Worm (Caenorhabditis elegans) whole organism, L4 larva: Measurements from ENCODE around the gene fbxb-112.

ENCODE experiments used
- F26F4.8 ChIP-seq: fragments of 200-800 bp; sonication (Bioruptor generic); conservative IDR thresholded peaks from 2 replicates; pipeline ENCODE4 v1.3.6; 2022; ENCODE audit warnings: missing genetic modification characterization, missing compliant biosample characterization
- F37D6.2 ChIP-seq: sonication (generic microtip); optimal IDR thresholded peaks from 2 replicates; lab custom pipeline; 2016; ENCODE audit warnings: mild to moderate bottlenecking, missing genetic modification characterization, missing compliant biosample characterization
- F44E2.7 ChIP-seq: fragments of 200-800 bp; sonication (Bioruptor generic); IDR thresholded peaks from 2 replicates; pipeline ENCODE4 v2.1.2; 2022; ENCODE audit warnings: missing genetic modification characterization, missing compliant biosample characterization
- F49E8.2 ChIP-seq: sonication (generic microtip); optimal IDR thresholded peaks from 2 replicates; lab custom pipeline; 2016; ENCODE audit warnings: missing compliant biosample characterization, mild to moderate bottlenecking, missing genetic modification characterization, borderline replicate concordance
- R02D3.7 ChIP-seq: fragments of 150-350 bp; sonication (generic microtip); optimal IDR thresholded peaks from 3 replicates; lab custom pipeline; 2014; ENCODE audit warnings: missing biosample characterization, missing genetic modification characterization
- T20F7.1 ChIP-seq: fragments of 200-800 bp; sonication (Bioruptor generic); optimal IDR thresholded peaks from 2 replicates; lab custom pipeline; 2018; ENCODE audit warnings: mild to moderate bottlenecking, missing genetic modification characterization, missing compliant biosample characterization
- Y105C5A.15 ChIP-seq: fragments of 200-800 bp; sonication (Bioruptor generic); IDR thresholded peaks from 2 replicates; pipeline ENCODE4 v1.3.6; 2022; ENCODE audit warnings: missing genetic modification characterization, missing compliant biosample characterization
- aha-1 ChIP-seq: fragments of 150-350 bp; peaks from one replicate; lab custom pipeline; 2014; ENCODE audit warnings: missing biosample characterization, missing genetic modification characterization
- aly-2 ChIP-seq: sonication (generic microtip); optimal IDR thresholded peaks from 2 replicates; lab custom pipeline; 2018; ENCODE audit warnings: missing biosample characterization, missing genetic modification characterization
- ama-1 ChIP-seq: fragments of 150-350 bp; optimal IDR thresholded peaks from 2 replicates; lab custom pipeline; 2014; ENCODE audit warnings: inconsistent platforms, mixed read lengths
- arid-1 ChIP-seq: fragments of 200-800 bp; sonication (Bioruptor generic); conservative IDR thresholded peaks from 2 replicates; pipeline ENCODE4 v1.3.6; 2022; ENCODE audit warnings: missing genetic modification reagents, missing genetic modification characterization, missing compliant biosample characterization
- attf-4 ChIP-seq: sonication (generic microtip); optimal IDR thresholded peaks from 3 replicates; lab custom pipeline; 2017; ENCODE audit warnings: missing biosample characterization, missing genetic modification characterization
- ceh-20 ChIP-seq: fragments of 200-800 bp; sonication (Bioruptor generic); IDR thresholded peaks from 2 replicates; pipeline ENCODE4 v1.3.6; 2022; ENCODE audit warnings: missing genetic modification reagents, missing genetic modification characterization, missing compliant biosample characterization
- ceh-28 ChIP-seq: fragments of 150-350 bp; optimal IDR thresholded peaks from 2 replicates; lab custom pipeline; 2014; ENCODE audit warnings: missing biosample characterization, missing genetic modification reagents, missing genetic modification characterization
- ceh-62 ChIP-seq: sonication (generic microtip); optimal IDR thresholded peaks from 2 replicates; lab custom pipeline; 2017; ENCODE audit warnings: missing biosample characterization, missing genetic modification characterization
- ceh-82 ChIP-seq: sonication (generic microtip); optimal IDR thresholded peaks from 2 replicates; lab custom pipeline; 2017; ENCODE audit warnings: missing biosample characterization, missing genetic modification characterization
- ctbp-1 ChIP-seq: fragments of 200-800 bp; sonication (Bioruptor generic); IDR thresholded peaks from 2 replicates; pipeline ENCODE4 v1.3.6; 2022; ENCODE audit warnings: missing genetic modification reagents, missing genetic modification characterization, missing compliant biosample characterization
- daf-19 ChIP-seq: fragments of 200-800 bp; sonication (Bioruptor generic); conservative IDR thresholded peaks from 2 replicates; pipeline ENCODE4 v1.3.6; 2022; ENCODE audit warnings: missing genetic modification characterization, missing compliant biosample characterization
- dmd-6 ChIP-seq: fragments of 200-800 bp; sonication (Bioruptor generic); IDR thresholded peaks from 2 replicates; pipeline ENCODE4 v1.3.6; 2022; ENCODE audit warnings: missing genetic modification reagents, missing genetic modification characterization, missing compliant biosample characterization
- dmd-9 ChIP-seq: fragments of 200-800 bp; sonication (Bioruptor generic); IDR thresholded peaks from 2 replicates; pipeline ENCODE4 v1.3.6; 2022; ENCODE audit warnings: missing genetic modification reagents, missing genetic modification characterization, missing compliant biosample characterization
- dpl-1 ChIP-seq: fragments of 150-350 bp; optimal IDR thresholded peaks from 2 replicates; lab custom pipeline; 2014; ENCODE audit warnings: missing biosample characterization, missing genetic modification reagents, missing genetic modification characterization
- dve-1 ChIP-seq: sonication (generic microtip); optimal IDR thresholded peaks from 2 replicates; lab custom pipeline; 2017; ENCODE audit warnings: antibody characterized with exemption, mild to moderate bottlenecking, missing genetic modification characterization, missing compliant biosample characterization; ENCODE audit not compliant: insufficient read depth
- fkh-10 ChIP-seq: fragments of 150-350 bp; optimal IDR thresholded peaks from 2 replicates; lab custom pipeline; 2014; ENCODE audit warnings: missing biosample characterization, missing genetic modification reagents, missing genetic modification characterization
- gei-8 ChIP-seq: fragments of 200-800 bp; sonication (Bioruptor generic); optimal IDR thresholded peaks from 2 replicates; lab custom pipeline; 2018; ENCODE audit warnings: mild to moderate bottlenecking, missing genetic modification characterization, missing compliant biosample characterization
- hmg-1.1 ChIP-seq: fragments of 200-800 bp; sonication (Bioruptor generic); IDR thresholded peaks from 2 replicates; pipeline ENCODE4 v1.3.6; 2022; ENCODE audit warnings: missing genetic modification reagents, missing genetic modification characterization, missing compliant biosample characterization
- lin-1 ChIP-seq: fragments of 200-800 bp; sonication (Bioruptor generic); IDR thresholded peaks from 2 replicates; pipeline ENCODE4 v1.3.6; 2022; ENCODE audit warnings: missing genetic modification reagents, missing genetic modification characterization, missing compliant biosample characterization
- lin-13 ChIP-seq: fragments of 150-350 bp; optimal IDR thresholded peaks from 2 replicates; lab custom pipeline; 2014; ENCODE audit warnings: missing biosample characterization, missing genetic modification reagents, missing genetic modification characterization
- lin-29 ChIP-seq: fragments of 200-800 bp; sonication (Bioruptor generic); IDR thresholded peaks from 2 replicates; pipeline ENCODE4 v1.3.6; 2022; ENCODE audit warnings: missing genetic modification reagents, missing genetic modification characterization, missing compliant biosample characterization
- lin-38 ChIP-seq: fragments of 200-800 bp; sonication (Bioruptor generic); IDR thresholded peaks from 2 replicates; pipeline ENCODE4 v1.3.6; 2022; ENCODE audit warnings: missing genetic modification reagents, missing genetic modification characterization, missing compliant biosample characterization
- lin-39 ChIP-seq: fragments of 150-350 bp; optimal IDR thresholded peaks from 2 replicates; lab custom pipeline; 2014; ENCODE audit warnings: missing biosample characterization, missing genetic modification reagents, missing genetic modification characterization
- lir-3 ChIP-seq: sonication (generic microtip); optimal IDR thresholded peaks from 2 replicates; lab custom pipeline; 2016; ENCODE audit warnings: mild to moderate bottlenecking, missing genetic modification characterization, missing compliant biosample characterization
- lsy-2 ChIP-seq, 2 experiments: fragments of 150-350 bp in 1 of 2; sonication (generic microtip) in 1 of 2; optimal IDR thresholded peaks; 2 replicates each; lab custom pipeline; 2014 to 2017; ENCODE audit warnings: missing biosample characterization in 2 of 2, missing genetic modification characterization in 2 of 2
- madf-5 ChIP-seq, 2 experiments: fragments of 200-800 bp; sonication (Bioruptor generic); IDR thresholded peaks; 2 replicates each; pipeline ENCODE4 v1.3.6; 2022; ENCODE audit warnings: missing compliant biosample characterization in 2 of 2, missing genetic modification characterization in 2 of 2
- mep-1 ChIP-seq: fragments of 150-350 bp; sonication (generic microtip); optimal IDR thresholded peaks from 3 replicates; lab custom pipeline; 2014; ENCODE audit warnings: missing biosample characterization, missing genetic modification characterization
- mes-2 ChIP-seq: sonication (generic microtip); optimal IDR thresholded peaks from 2 replicates; lab custom pipeline; 2016; ENCODE audit warnings: missing genotype, mild to moderate bottlenecking, missing genetic modification characterization, missing compliant biosample characterization; ENCODE audit not compliant: poor library complexity, severe bottlenecking
- mxl-3 ChIP-seq: fragments of 200-800 bp; sonication (Bioruptor generic); optimal IDR thresholded peaks from 2 replicates; lab custom pipeline; 2018; ENCODE audit warnings: mild to moderate bottlenecking, missing genetic modification characterization, missing compliant biosample characterization
- nhr-10 ChIP-seq: fragments of 150-350 bp; optimal IDR thresholded peaks from 2 replicates; lab custom pipeline; 2014; ENCODE audit warnings: missing biosample characterization, missing genetic modification characterization
- nhr-237 ChIP-seq: sonication (generic microtip); optimal IDR thresholded peaks from 2 replicates; lab custom pipeline; 2017; ENCODE audit warnings: missing biosample characterization, missing genetic modification characterization
- nhr-41 ChIP-seq: fragments of 200-800 bp; sonication (Bioruptor generic); IDR thresholded peaks from 2 replicates; pipeline ENCODE4 v1.3.6; 2022; ENCODE audit warnings: missing genetic modification reagents, missing genetic modification characterization, missing compliant biosample characterization
- nhr-48 ChIP-seq: sonication (generic microtip); optimal IDR thresholded peaks from 2 replicates; lab custom pipeline; 2016; ENCODE audit warnings: mild to moderate bottlenecking, missing genetic modification characterization, missing compliant biosample characterization
- nhr-6 ChIP-seq: fragments of 150-350 bp; optimal IDR thresholded peaks from 2 replicates; lab custom pipeline; 2014; ENCODE audit warnings: missing biosample characterization, missing genetic modification characterization
- nhr-76 ChIP-seq: fragments of 150-350 bp; optimal IDR thresholded peaks from 2 replicates; lab custom pipeline; 2014; ENCODE audit warnings: missing biosample characterization, missing genetic modification characterization
- php-3 ChIP-seq: fragments of 200-800 bp; sonication (Bioruptor generic); IDR thresholded peaks from 2 replicates; pipeline ENCODE4 v1.3.6; 2022; ENCODE audit warnings: missing genetic modification reagents, missing genetic modification characterization, missing compliant biosample characterization
- rbr-2 ChIP-seq: sonication (generic microtip); optimal IDR thresholded peaks from 2 replicates; lab custom pipeline; 2016; ENCODE audit warnings: missing genotype, missing genetic modification characterization, missing compliant biosample characterization
- saeg-2 ChIP-seq: fragments of 200-800 bp; sonication (Bioruptor generic); IDR thresholded peaks from 2 replicates; pipeline ENCODE4 v1.3.6; 2022; ENCODE audit warnings: missing genetic modification reagents, missing genetic modification characterization, missing compliant biosample characterization
- sdz-12 ChIP-seq: fragments of 200-800 bp; sonication (Bioruptor generic); optimal IDR thresholded peaks from 2 replicates; lab custom pipeline; 2018; ENCODE audit warnings: mild to moderate bottlenecking, missing genetic modification characterization, missing compliant biosample characterization
- snpc-1.2 ChIP-seq: fragments of 200-800 bp; sonication (Bioruptor generic); IDR thresholded peaks from 2 replicates; pipeline ENCODE4 v1.3.6; 2022; ENCODE audit warnings: missing genetic modification reagents, missing genetic modification characterization, missing compliant biosample characterization
- spr-3 ChIP-seq: fragments of 200-800 bp; sonication (Bioruptor generic); optimal IDR thresholded peaks from 2 replicates; lab custom pipeline; 2018; ENCODE audit warnings: mild to moderate bottlenecking, missing genetic modification characterization, missing compliant biosample characterization
- tra-1 ChIP-seq: fragments of 200-800 bp; sonication (Bioruptor generic); IDR thresholded peaks from 2 replicates; pipeline ENCODE4 v1.3.6; 2022; ENCODE audit warnings: missing genetic modification reagents, missing genetic modification characterization, missing compliant biosample characterization
- zag-1 ChIP-seq: fragments of 150-350 bp; optimal IDR thresholded peaks from 2 replicates; lab custom pipeline; 2014; ENCODE audit warnings: missing biosample characterization, missing genetic modification characterization
- zip-11 ChIP-seq: fragments of 200-800 bp; sonication (Bioruptor generic); IDR thresholded peaks from 2 replicates; pipeline ENCODE4 v1.3.6; 2022; ENCODE audit warnings: missing genetic modification characterization, missing compliant biosample characterization
- ztf-11 ChIP-seq: fragments of 150-350 bp; optimal IDR thresholded peaks from 2 replicates; lab custom pipeline; 2014; ENCODE audit warnings: missing biosample characterization, missing genetic modification characterization

The fbxb-112 gene

ce11 chrII:3482231-3482630 is 8.7 kb upstream of the fbxb-112 start, which contains the start of gene smu-2 (continued):
- TF ChIP-seq lin-38 (GFP tag; lab: Robert Waterston, UW), result peak; percentile 97
- TF ChIP-seq T20F7.1, result no peak
- no peak for TF ChIP-seq nhr-237 (tag; lab: Kevin White, UChicago)
- TF ChIP-seq php-3 (GFP tag; lab: Robert Waterston, UW), result 0 out of 2 replicates have a peak, but pooled peaks have one; percentile 43
- TF ChIP-seq ceh-20 (GFP tag; lab: Robert Waterston, UW), result no peak
- no peak for TF ChIP-seq sdz-12
- no peak; a peak in 1 of 4 replicates for TF ChIP-seq madf-5 (GFP tag; IDR thresholded peaks at IDR 0.05; lab: Robert Waterston, UW)
- no peak for TF ChIP-seq nhr-10 (tag; lab: Kevin White, UChicago)
- TF ChIP-seq spr-3, result no peak
- no peak for TF ChIP-seq lir-3
- TF ChIP-seq snpc-1.2 (GFP tag; lab: Robert Waterston, UW), result no peak
- no peak for TF ChIP-seq nhr-6 (tag; lab: Kevin White, UChicago)
- no peak for TF ChIP-seq F49E8.2 (tag; lab: Kevin White, UChicago)
- no peak for TF ChIP-seq saeg-2
- TF ChIP-seq daf-19 (GFP tag; lab: Robert Waterston, UW), result no peak
- TF ChIP-seq ctbp-1 (GFP tag; lab: Robert Waterston, UW), result no peak
- TF ChIP-seq hmg-1.1 (GFP tag; lab: Robert Waterston, UW), result no peak
- TF ChIP-seq dmd-9, result peak; percentile 54; the same call in 1 of the 2 replicates
- TF ChIP-seq lin-39 (tag; lab: Kevin White, UChicago), result no peak
- TF ChIP-seq mes-2 (tag; lab: Kevin White, UChicago), result peak; percentile 97
- peak; percentile 43 for TF ChIP-seq rbr-2
- TF ChIP-seq dmd-6, result peak; percentile 31
- TF ChIP-seq nhr-48 (tag; lab: Kevin White, UChicago), result no peak
- TF ChIP-seq attf-4 (tag; lab: Kevin White, UChicago), result no peak
- peak; percentile 62 for TF ChIP-seq dpl-1 (GFP tag; lab: Kevin White, UChicago)
- no peak for TF ChIP-seq Y105C5A.15 (GFP tag; lab: Robert Waterston, UW)
- TF ChIP-seq nhr-76, result no peak
- no peak for TF ChIP-seq ama-1 (lab: Kevin White, UChicago)
- no peak for TF ChIP-seq F26F4.8 (GFP tag; lab: Robert Waterston, UW)
- no peak for TF ChIP-seq gei-8 (GFP tag; lab: Kevin White, UChicago)
- no peak for TF ChIP-seq F37D6.2
- TF ChIP-seq arid-1 (GFP tag; lab: Robert Waterston, UW), result no peak
- no peak for TF ChIP-seq zip-11
- peak; percentile 28 for TF ChIP-seq fkh-10 (GFP tag; lab: Kevin White, UChicago)
- TF ChIP-seq ceh-28, result no peak
- no peak for TF ChIP-seq lin-13 (GFP tag; lab: Kevin White, UChicago)
- peak; percentile 95 for TF ChIP-seq aha-1 (tag; lab: Kevin White, UChicago)
- TF ChIP-seq lsy-2 (tag; optimal IDR thresholded peaks at IDR 0.05; lab: Kevin White, UChicago), result no peak
- no peak for TF ChIP-seq lin-29 (GFP tag; lab: Robert Waterston, UW)
- TF ChIP-seq ceh-82 (tag; lab: Kevin White, UChicago), result no peak
- no peak for TF ChIP-seq aly-2 (tag; lab: Kevin White, UChicago)
- no peak for TF ChIP-seq ztf-11 (tag; lab: Kevin White, UChicago)
- no peak for TF ChIP-seq dve-1 (tag; lab: Kevin White, UChicago)
- TF ChIP-seq zag-1 (tag; lab: Kevin White, UChicago), result no peak
- no peak for TF ChIP-seq nhr-41
- TF ChIP-seq ceh-62, result no peak
- TF ChIP-seq lin-1 (GFP tag; lab: Robert Waterston, UW), result no peak
- no peak for TF ChIP-seq F44E2.7 (GFP tag; lab: Robert Waterston, UW)
- TF ChIP-seq mep-1, result no peak
- no peak for TF ChIP-seq mxl-3 (GFP tag; lab: Kevin White, UChicago)
- no peak for TF ChIP-seq R02D3.7 (tag; lab: Kevin White, UChicago)
- TF ChIP-seq tra-1 (GFP tag; lab: Robert Waterston, UW), result no peak
